Fruit fly (Drosophila melanogaster) whole organism, wandering third instar larva: Measurements from ENCODE around the gene Atxn7.

Experiments
- GATAd ChIP-seq: sonication (Bioruptor generic); optimal IDR thresholded peaks from 2 replicates; lab custom pipeline; 2016; ENCODE audit warnings: missing biosample characterization, missing genetic modification characterization
- Hnf4 ChIP-seq: fragments of 200-800 bp; sonication (Bioruptor generic); optimal IDR thresholded peaks from 2 replicates; lab custom pipeline; 2016; ENCODE audit warnings: missing biosample characterization, mild to moderate bottlenecking, missing genetic modification characterization
- Myc ChIP-seq: fragments of >200 bp; optimal IDR thresholded peaks from 2 replicates; lab custom pipeline; 2017
- Sp1 ChIP-seq: fragments of 200-800 bp; sonication (Bioruptor generic); optimal IDR thresholded peaks from 3 replicates; lab custom pipeline; 2019; ENCODE audit warnings: missing biosample characterization, mild to moderate bottlenecking, missing genetic modification characterization, moderate library complexity
- dmrt93B ChIP-seq: fragments of 200-800 bp; sonication (Bioruptor generic); optimal IDR thresholded peaks from 2 replicates; lab custom pipeline; 2018; ENCODE audit warnings: missing biosample characterization, mild to moderate bottlenecking, missing genetic modification characterization
- foxo ChIP-seq, 2 experiments: fragments of 200-800 bp; sonication (Bioruptor generic); optimal IDR thresholded peaks; 2 replicates in 1 of 2; 3 replicates in 1 of 2; lab custom pipeline; 2016 to 2017; ENCODE audit warnings: missing biosample characterization in 2 of 2, missing genetic modification characterization in 2 of 2
- pan ChIP-seq: fragments of >200 bp; optimal IDR thresholded peaks from 2 replicates; lab custom pipeline; 2017

DNA sequence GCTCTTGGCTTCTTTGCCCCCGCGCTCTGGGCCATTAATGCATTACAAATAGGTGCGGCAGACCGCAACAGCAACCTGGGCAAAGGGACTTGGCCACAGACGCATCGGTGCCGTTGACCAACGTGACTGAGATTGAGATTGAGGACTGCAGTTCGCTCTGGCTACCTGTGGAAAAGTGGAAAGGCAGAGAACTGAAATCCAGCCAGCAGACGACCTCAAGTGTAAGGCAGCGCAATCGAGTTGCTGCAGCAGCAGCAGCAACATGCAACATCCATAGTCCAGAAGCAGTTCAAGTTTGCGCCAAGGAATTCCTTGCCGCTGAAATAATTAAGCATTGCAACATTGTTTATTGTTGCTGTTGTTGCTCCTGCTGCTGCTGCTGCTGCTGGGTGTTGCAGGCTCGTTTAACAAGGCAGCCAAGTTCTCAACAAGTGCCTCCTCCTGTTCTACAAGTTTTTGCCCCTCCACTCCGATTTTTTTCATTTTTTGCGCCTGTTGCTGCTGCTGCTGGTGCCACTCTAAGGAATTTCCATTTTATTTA is 50.1 kb downstream of the Atxn7 start:
- TF ChIP-seq dmrt93B = no peak
- TF ChIP-seq Sp1 (GFP tag; lab: Kevin White, UChicago) = no peak
- TF ChIP-seq Myc (lab: Kevin White, UChicago) = no peak
- no peak for TF ChIP-seq pan
- TF ChIP-seq GATAd = no peak
- TF ChIP-seq foxo (GFP tag; optimal IDR thresholded peaks at IDR 0.05; lab: Kevin White, UChicago) = no peak
- no peak for TF ChIP-seq Hnf4 (GFP tag; lab: Kevin White, UChicago)
